Fruit fly (Drosophila melanogaster) whole organism, embryonic: ENCODE data around the gene Sps2.

Source experiments
- B-H2 ChIP-seq: fragments of 200-800 bp; sonication (Bioruptor generic); optimal IDR thresholded peaks from 2 replicates; lab custom pipeline; 2018; ENCODE audit warnings: missing biosample characterization, mild to moderate bottlenecking, missing genetic modification characterization
- CG10959 ChIP-seq: fragments of 200-800 bp; sonication (Bioruptor generic); IDR thresholded peaks from 2 replicates; pipeline ENCODE4 v1.3.6; 2022; ENCODE audit warnings: missing biosample characterization, missing genetic modification characterization
- CG12219 ChIP-seq: fragments of 200-800 bp; sonication (Bioruptor generic); optimal IDR thresholded peaks from 3 replicates; lab custom pipeline; 2018; ENCODE audit warnings: missing biosample characterization, mild to moderate bottlenecking, missing genetic modification characterization
- CG12236 ChIP-seq: fragments of 200-800 bp; sonication (Bioruptor generic); optimal IDR thresholded peaks from 2 replicates; lab custom pipeline; 2016; ENCODE audit warnings: missing biosample characterization, missing genetic modification characterization
- CG1233 ChIP-seq: fragments of 200-800 bp; sonication (Bioruptor generic); optimal IDR thresholded peaks from 4 replicates; lab custom pipeline; 2018; ENCODE audit warnings: missing biosample characterization, mild to moderate bottlenecking, missing genetic modification characterization
- CG12659 ChIP-seq: fragments of 200-800 bp; sonication (Bioruptor generic); optimal IDR thresholded peaks from 3 replicates; lab custom pipeline; 2017; ENCODE audit warnings: mild to moderate bottlenecking, missing biosample characterization, missing genetic modification reagents, missing genetic modification characterization
- CG15479 ChIP-seq: fragments of 200-800 bp; sonication (Bioruptor generic); optimal IDR thresholded peaks from 3 replicates; lab custom pipeline; 2019; ENCODE audit warnings: missing biosample characterization, mild to moderate bottlenecking, missing genetic modification characterization, moderate library complexity
- CG15601 ChIP-seq: fragments of 200-800 bp; sonication (Bioruptor generic); optimal IDR thresholded peaks from 3 replicates; lab custom pipeline; 2019; ENCODE audit warnings: missing biosample characterization, mild to moderate bottlenecking, missing genetic modification characterization, moderate library complexity
- CG1603 ChIP-seq: fragments of 200-800 bp; sonication (Bioruptor generic); optimal IDR thresholded peaks from 2 replicates; lab custom pipeline; 2019; ENCODE audit warnings: missing biosample characterization, mild to moderate bottlenecking, missing genetic modification characterization, moderate library complexity
- CG17361 ChIP-seq: fragments of 200-800 bp; sonication (Bioruptor generic); IDR thresholded peaks from 3 replicates; pipeline ENCODE4 v1.3.6; 2022; ENCODE audit warnings: missing biosample characterization, missing genetic modification characterization
- CG18599 ChIP-seq: fragments of 200-800 bp; sonication (Bioruptor generic); optimal IDR thresholded peaks from 3 replicates; lab custom pipeline; 2017; ENCODE audit warnings: missing biosample characterization, missing genetic modification characterization, mild to moderate bottlenecking, moderate library complexity, missing genetic modification reagents
- CG2712 ChIP-seq: fragments of 200-800 bp; optimal IDR thresholded peaks from 3 replicates; lab custom pipeline; 2019; ENCODE audit warnings: missing biosample characterization, mild to moderate bottlenecking, missing genetic modification characterization, moderate library complexity
- CG30403 ChIP-seq: fragments of 200-800 bp; sonication (Bioruptor generic); optimal IDR thresholded peaks from 3 replicates; lab custom pipeline; 2016; ENCODE audit warnings: missing biosample characterization, missing genetic modification characterization
- CG43689 ChIP-seq: fragments of 200-800 bp; sonication (Bioruptor generic); IDR thresholded peaks from 2 replicates; pipeline ENCODE4 v1.3.6; 2022; ENCODE audit warnings: missing biosample characterization, missing genetic modification characterization
- CG5180 ChIP-seq: fragments of 200-800 bp; sonication (Bioruptor generic); optimal IDR thresholded peaks from 3 replicates; lab custom pipeline; 2017; ENCODE audit warnings: missing biosample characterization, missing genetic modification characterization, mild to moderate bottlenecking, moderate library complexity, missing genetic modification reagents
- CG6765 ChIP-seq: fragments of 200-800 bp; sonication (Bioruptor generic); optimal IDR thresholded peaks from 3 replicates; lab custom pipeline; 2017; ENCODE audit warnings: missing biosample characterization, mild to moderate bottlenecking, missing genetic modification characterization
- CG7372 ChIP-seq: fragments of 200-800 bp; sonication (Bioruptor generic); IDR thresholded peaks from 2 replicates; pipeline ENCODE4 v1.3.6; 2022; ENCODE audit warnings: missing biosample characterization, missing genetic modification characterization
- CG9215 ChIP-seq: fragments of 200-800 bp; sonication (Bioruptor generic); IDR thresholded peaks from 2 replicates; pipeline ENCODE4 v1.3.6; 2022; ENCODE audit warnings: missing biosample characterization, missing genetic modification characterization
- CG9437 ChIP-seq: fragments of 200-800 bp; sonication (Bioruptor generic); optimal IDR thresholded peaks from 2 replicates; lab custom pipeline; 2018; ENCODE audit warnings: missing biosample characterization, mild to moderate bottlenecking, missing genetic modification characterization
- CG9932 ChIP-seq: fragments of 200-800 bp; sonication (Bioruptor generic); IDR thresholded peaks from 2 replicates; pipeline ENCODE4 v1.3.6; 2022; ENCODE audit warnings: missing biosample characterization, missing genetic modification characterization
- Dad ChIP-seq: fragments of 200-800 bp; sonication (Bioruptor generic); optimal IDR thresholded peaks from 3 replicates; lab custom pipeline; 2016; ENCODE audit warnings: missing biosample characterization, missing genetic modification characterization
- Deaf1 ChIP-seq: fragments of 200-800 bp; optimal IDR thresholded peaks from 3 replicates; lab custom pipeline; 2019; ENCODE audit warnings: missing biosample characterization, mild to moderate bottlenecking, missing genetic modification characterization, moderate library complexity
- Dp ChIP-seq: fragments of 200-800 bp; sonication (Bioruptor generic); optimal IDR thresholded peaks from 2 replicates; lab custom pipeline; 2018; ENCODE audit warnings: missing biosample characterization, mild to moderate bottlenecking, missing genetic modification characterization, moderate library complexity
- Dref ChIP-seq: fragments of 200-800 bp; sonication (Bioruptor generic); IDR thresholded peaks from 2 replicates; pipeline ENCODE4 v1.3.6; 2022; ENCODE audit warnings: missing biosample characterization, missing genetic modification characterization
- Elba2 ChIP-seq: fragments of 200-800 bp; sonication (Bioruptor generic); optimal IDR thresholded peaks from 3 replicates; lab custom pipeline; 2016; ENCODE audit warnings: missing biosample characterization, missing genetic modification characterization
- HLH3B ChIP-seq: fragments of 200-800 bp; sonication (Bioruptor generic); IDR thresholded peaks from 2 replicates; pipeline ENCODE4 v1.3.6; 2022; ENCODE audit warnings: missing biosample characterization, missing genetic modification characterization
- HLH4C ChIP-seq: fragments of 200-800 bp; sonication (Bioruptor generic); IDR thresholded peaks from 3 replicates; pipeline ENCODE4 v1.3.6; 2022; ENCODE audit warnings: missing biosample characterization, missing genetic modification characterization; ENCODE audit not compliant: partially characterized antibody
- Hr3 ChIP-seq: fragments of 200-800 bp; sonication (Bioruptor generic); optimal IDR thresholded peaks from 3 replicates; lab custom pipeline; 2016; ENCODE audit warnings: missing biosample characterization, missing genetic modification characterization
- Optix ChIP-seq: fragments of 200-800 bp; sonication (Bioruptor generic); IDR thresholded peaks from 3 replicates; pipeline ENCODE4 v1.3.6; 2022; ENCODE audit warnings: missing biosample characterization, missing genetic modification characterization
- Rx ChIP-seq: fragments of 200-800 bp; sonication (Bioruptor generic); IDR thresholded peaks from 2 replicates; pipeline ENCODE4 v1.3.6; 2022; ENCODE audit warnings: missing biosample characterization, missing genetic modification characterization
- cad ChIP-seq: fragments of >200 bp; optimal IDR thresholded peaks from 2 replicates; lab custom pipeline; 2017; ENCODE audit warnings: missing biosample characterization, missing genetic modification characterization
- cas ChIP-seq: fragments of 200-800 bp; sonication (Bioruptor generic); IDR thresholded peaks from 2 replicates; pipeline ENCODE4 v1.3.6; 2022; ENCODE audit warnings: missing biosample characterization, missing genetic modification characterization
- cg ChIP-seq: fragments of 200-800 bp; sonication (Bioruptor generic); optimal IDR thresholded peaks from 3 replicates; lab custom pipeline; 2019; ENCODE audit warnings: missing biosample characterization, mild to moderate bottlenecking, missing genetic modification characterization, moderate library complexity
- chm ChIP-seq: fragments of 200-800 bp; sonication (Bioruptor generic); IDR thresholded peaks from 2 replicates; pipeline ENCODE4 v1.3.6; 2022; ENCODE audit warnings: missing biosample characterization, missing genetic modification characterization
- dan ChIP-seq: fragments of 200-800 bp; sonication (Bioruptor generic); IDR thresholded peaks from 2 replicates; pipeline ENCODE4 v1.3.6; 2022; ENCODE audit warnings: missing biosample characterization, missing genetic modification characterization
- ems ChIP-seq: fragments of 200-800 bp; sonication (Bioruptor generic); optimal IDR thresholded peaks from 3 replicates; lab custom pipeline; 2016; ENCODE audit warnings: missing biosample characterization, missing genetic modification characterization
- fu2 ChIP-seq: fragments of 200-800 bp; sonication (Bioruptor generic); optimal IDR thresholded peaks from 2 replicates; lab custom pipeline; 2016; ENCODE audit warnings: missing biosample characterization, missing genetic modification characterization
- grn ChIP-seq: fragments of 200-800 bp; sonication (Bioruptor generic); optimal IDR thresholded peaks from 3 replicates; lab custom pipeline; 2017; ENCODE audit warnings: missing biosample characterization, missing genetic modification characterization
- gro ChIP-seq: fragments of 200-800 bp; sonication (Bioruptor generic); optimal IDR thresholded peaks from 2 replicates; lab custom pipeline; 2016; ENCODE audit warnings: missing biosample characterization, missing genetic modification characterization
- insv ChIP-seq, 2 experiments: fragments of 200-800 bp; sonication (Bioruptor generic); optimal IDR thresholded peaks; 3 replicates each; lab custom pipeline; 2016 to 2018; ENCODE audit warnings: missing biosample characterization in 2 of 2, missing genetic modification characterization in 2 of 2
- kay ChIP-seq: fragments of 200-800 bp; sonication (Bioruptor generic); optimal IDR thresholded peaks from 2 replicates; lab custom pipeline; 2016; ENCODE audit warnings: missing biosample characterization, missing genetic modification characterization
- klu ChIP-seq: fragments of 200-800 bp; sonication (Bioruptor generic); IDR thresholded peaks from 2 replicates; pipeline ENCODE4 v1.3.6; 2022; ENCODE audit warnings: missing biosample characterization, missing genetic modification characterization
- lola ChIP-seq, 3 experiments: fragments of >200 bp in 2 of 3; fragments of 200-800 bp in 1 of 3; sonication (Bioruptor generic) in 1 of 3; optimal IDR thresholded peaks; 2 replicates each; lab custom pipeline; 2017 to 2019; ENCODE audit warnings: missing biosample characterization in 3 of 3, missing genetic modification characterization in 3 of 3, mild to moderate bottlenecking in 1 of 3, moderate library complexity in 1 of 3
- nau ChIP-seq: fragments of 200-800 bp; sonication (Bioruptor generic); optimal IDR thresholded peaks from 3 replicates; lab custom pipeline; 2017; ENCODE audit warnings: missing biosample characterization, mild to moderate bottlenecking, missing genetic modification characterization, missing genetic modification reagents
- org-1 ChIP-seq: fragments of 200-800 bp; sonication (Bioruptor generic); optimal IDR thresholded peaks from 2 replicates; lab custom pipeline; 2017; ENCODE audit warnings: missing biosample characterization, missing genetic modification characterization
- pnt ChIP-seq: fragments of 200-800 bp; sonication (Bioruptor generic); optimal IDR thresholded peaks from 3 replicates; lab custom pipeline; 2016; ENCODE audit warnings: missing biosample characterization, missing genetic modification characterization
- sc ChIP-seq, 3 experiments: fragments of >200 bp in 2 of 3; fragments of 200-800 bp in 1 of 3; sonication (Bioruptor generic) in 1 of 3; optimal IDR thresholded peaks; 2 replicates in 2 of 3; 3 replicates in 1 of 3; lab custom pipeline; 2017; ENCODE audit warnings: mild to moderate bottlenecking in 1 of 3, missing biosample characterization in 1 of 3, missing genetic modification characterization in 1 of 3, missing genetic modification reagents in 1 of 3
- schlank ChIP-seq: fragments of 200-800 bp; sonication (Bioruptor generic); optimal IDR thresholded peaks from 2 replicates; lab custom pipeline; 2018; ENCODE audit warnings: missing biosample characterization, mild to moderate bottlenecking, missing genetic modification characterization
- sqz ChIP-seq: fragments of 200-800 bp; sonication (Bioruptor generic); optimal IDR thresholded peaks from 3 replicates; lab custom pipeline; 2018; ENCODE audit warnings: missing biosample characterization, mild to moderate bottlenecking, missing genetic modification characterization
- tx ChIP-seq: fragments of 200-800 bp; sonication (Bioruptor generic); optimal IDR thresholded peaks from 2 replicates; lab custom pipeline; 2016; ENCODE audit warnings: missing biosample characterization, missing genetic modification characterization

The Sps2 gene

DNA sequence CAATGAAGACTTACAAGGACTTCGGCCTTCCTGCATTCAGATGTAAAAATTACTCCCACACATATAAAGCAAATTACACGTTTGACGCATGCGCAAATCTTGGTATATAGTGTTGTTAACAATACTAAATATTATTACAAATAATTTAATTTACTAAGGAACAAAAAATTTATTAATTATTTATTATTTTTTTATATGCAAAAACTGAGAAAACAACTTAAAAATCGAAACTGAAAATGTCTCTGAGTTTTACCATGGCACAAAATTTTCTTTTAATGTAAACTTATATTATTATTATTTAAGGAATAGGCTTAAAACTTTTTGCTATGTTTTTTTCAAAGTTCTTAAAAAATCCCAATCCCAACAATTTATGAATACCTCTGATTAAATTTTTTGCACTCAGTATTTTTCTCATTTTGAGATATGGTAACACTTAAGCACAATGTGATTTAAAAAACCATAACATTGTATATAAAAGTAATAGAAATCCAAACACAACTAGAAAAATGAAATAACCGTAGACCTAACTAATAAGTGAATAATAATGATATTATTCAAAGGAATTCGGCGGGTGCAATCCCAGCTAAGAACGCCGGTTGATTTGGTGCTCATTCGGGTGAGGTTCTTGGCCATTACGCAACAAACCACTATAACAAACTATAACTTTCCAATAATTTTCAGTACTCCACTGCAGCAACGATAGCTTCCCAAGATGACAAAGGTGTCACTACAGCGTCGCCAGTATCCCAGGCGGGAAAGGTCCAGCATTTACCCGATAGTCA is 11.1 kb upstream of the Sps2 start, which contains the start of the genes Schip1 and Cox10 (continued):
- TF ChIP-seq CG9932 (no peak), kay (no peak), CG10959 (GFP tag; lab: Robert Waterston, UW) (no peak), CG15479 (GFP tag; lab: Kevin White, UChicago) (no peak), cad (GFP tag; lab: Kevin White, UChicago) (no peak), CG7372 (no peak), CG6765 (no peak), Elba2 (GFP tag; lab: Kevin White, UChicago) (no peak), chm (GFP tag; lab: Robert Waterston, UW) (no peak), cas (GFP tag; lab: Robert Waterston, UW) (no peak), fu2 (no peak), CG30403 (no peak), CG12236 (no peak), cg (no peak), sqz (GFP tag; lab: Kevin White, UChicago) (no peak), CG17361 (GFP tag; lab: Robert Waterston, UW) (peak; percentile 26; the same call in 1 of the 3 replicates), nau (GFP tag; lab: Kevin White, UChicago) (no peak), HLH3B (GFP tag; lab: Robert Waterston, UW) (no peak), CG18599 (GFP tag; lab: Kevin White, UChicago) (no peak), Optix (GFP tag; lab: Robert Waterston, UW) (no peak), Hr3 (peak; percentile 2), CG12659 (GFP tag; lab: Kevin White, UChicago) (peak; percentile 29), HLH4C (GFP tag; lab: Robert Waterston, UW) (no peak), Dref (GFP tag; lab: Robert Waterston, UW) (no peak), CG2712 (tag; lab: Kevin White, UChicago) (peak; percentile 40), lola (GFP tag; optimal IDR thresholded peaks at IDR 0.05; lab: Kevin White, UChicago) (peak in 1 of 3 experiments; percentile 22), gro (no peak), CG43689 (no peak), CG9437 (GFP tag; lab: Kevin White, UChicago) (no peak), Dad (GFP tag; lab: Kevin White, UChicago) (no peak), CG15601 (tag; lab: Kevin White, UChicago) (peak; percentile 23), ems (GFP tag; lab: Kevin White, UChicago) (no peak), CG1603 (tag; lab: Kevin White, UChicago) (peak; percentile 10), Dp (GFP tag; lab: Kevin White, UChicago) (peak; percentile 39), grn (GFP tag; lab: Kevin White, UChicago) (no peak), dan (GFP tag; lab: Robert Waterston, UW) (no peak), Deaf1 (tag; lab: Kevin White, UChicago) (no peak), org-1 (GFP tag; lab: Kevin White, UChicago) (no peak), insv (GFP tag; optimal IDR thresholded peaks at IDR 0.05; lab: Kevin White, UChicago) (no peak), CG12219 (GFP tag; lab: Kevin White, UChicago) (no peak), B-H2 (GFP tag; lab: Kevin White, UChicago) (peak; percentile 5), CG5180 (GFP tag; lab: Kevin White, UChicago) (no peak), tx (GFP tag; lab: Kevin White, UChicago) (no peak), pnt (GFP tag; lab: Kevin White, UChicago) (no peak), sc (optimal IDR thresholded peaks at IDR 0.05; lab: Kevin White, UChicago) (no peak), sc (GFP tag; optimal IDR thresholded peaks at IDR 0.05; lab: Kevin White, UChicago) (no peak), klu (GFP tag; lab: Robert Waterston, UW) (no peak), Rx (GFP tag; lab: Robert Waterston, UW) (no peak), CG1233 (GFP tag; lab: Kevin White, UChicago) (no peak), CG9215 (GFP tag; lab: Robert Waterston, UW) (no peak), schlank (tag; lab: Kevin White, UChicago) (no peak)
